Worm (Caenorhabditis elegans): ENCODE results near the gene cut-5.

DNA sequence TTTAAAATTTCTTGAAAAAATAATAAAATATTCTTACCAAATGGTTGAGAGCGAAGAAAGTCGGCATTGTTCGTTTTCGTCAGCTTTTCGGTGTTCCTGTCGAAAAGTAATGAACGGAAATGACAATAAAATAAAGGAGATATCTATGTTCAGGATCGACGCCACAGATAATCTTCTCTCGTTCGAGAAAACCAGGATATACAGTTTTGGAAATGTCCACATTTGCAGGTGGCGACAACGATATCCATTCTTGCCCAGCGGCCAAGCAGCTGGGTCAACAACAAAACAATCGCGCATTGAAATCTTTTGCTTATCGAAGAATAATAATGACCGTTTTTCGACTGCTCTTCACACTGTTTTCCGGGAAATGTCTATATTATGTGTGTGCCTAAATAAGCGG is 17.6 kb upstream of the cut-5 start, which contains the start of gene R07E3.7:
- TF ChIP-seq hmg-1.2 (GFP tag; IDR thresholded peaks at IDR 0.05) = no peak
- no peak for TF ChIP-seq madf-8 (GFP tag; conservative IDR thresholded peaks at IDR 0.05)
- TF ChIP-seq snpc-4 (GFP tag; optimal IDR thresholded peaks at IDR 0.05) = no peak
- no peak for TF ChIP-seq snpc-4 (tag; optimal IDR thresholded peaks at IDR 0.05)
- no peak for TF ChIP-seq him-1 (tag; optimal IDR thresholded peaks at IDR 0.05)
- no peak for TF ChIP-seq die-1 (tag; optimal IDR thresholded peaks at IDR 0.05)
- no peak for TF ChIP-seq F55B11.4 (tag; optimal IDR thresholded peaks at IDR 0.05; ENCODE audit: borderline replicate concordance, insufficient read depth)
- TF ChIP-seq madf-6 (GFP tag; IDR thresholded peaks at IDR 0.05) = no peak

All from whole organism, young adult.